Fruit fly (Drosophila melanogaster): ENCODE measurements around the gene Atg4a.
A peak's percentile ranks its signal among the peaks of the same experiment; 100 is the strongest.

The Atg4a gene

dm6 chr2L:1062473-1063363, 18.0 kb upstream of the Atg4a start (continued):
- TF ChIP-seq NC2α (GFP tag; optimal IDR thresholded peaks at IDR 0.05), result no peak
- TF ChIP-seq D19A (tag; optimal IDR thresholded peaks at IDR 0.05), result peak; percentile 22
- peak; percentile 43 for TF ChIP-seq CG6254 (GFP tag; optimal IDR thresholded peaks at IDR 0.05)
- TF ChIP-seq E2f1 (GFP tag; IDR thresholded peaks at IDR 0.05), result peak; percentile 32; the same call in 1 of the 2 replicates
- peak; percentile 52 for TF ChIP-seq CG11504 (tag; optimal IDR thresholded peaks at IDR 0.05)
- TF ChIP-seq Awh (GFP tag; IDR thresholded peaks at IDR 0.05), result 0 out of 2 replicates have a peak, but pooled peaks have one; percentile 39
- TF ChIP-seq CG14667 (GFP tag; IDR thresholded peaks at IDR 0.05), result no peak
- TF ChIP-seq CG7357 (GFP tag; IDR thresholded peaks at IDR 0.05), result peak; percentile 8; the same call in 1 of the 3 replicates
- TF ChIP-seq Trl (optimal IDR thresholded peaks at IDR 0.05), result no peak
- peak; percentile 28 for TF ChIP-seq Trl (GFP tag; optimal IDR thresholded peaks at IDR 0.05)
- no peak for TF ChIP-seq fd3F (GFP tag; optimal IDR thresholded peaks at IDR 0.05)
- no peak for TF ChIP-seq CG10147 (GFP tag; optimal IDR thresholded peaks at IDR 0.05)
- TF ChIP-seq fu2 (GFP tag; optimal IDR thresholded peaks at IDR 0.05), result no peak
- no peak for TF ChIP-seq cwo (GFP tag; optimal IDR thresholded peaks at IDR 0.05)
- TF ChIP-seq Antp (GFP tag; optimal IDR thresholded peaks at IDR 0.05), result peak; percentile 17
- no peak for TF ChIP-seq wek (GFP tag; optimal IDR thresholded peaks at IDR 0.05)
- TF ChIP-seq CG4617 (GFP tag; optimal IDR thresholded peaks at IDR 0.05; ENCODE audit: borderline replicate concordance), result no peak
- peak; percentile 32; the same call in 1 of the 2 replicates for TF ChIP-seq sisA (GFP tag; IDR thresholded peaks at IDR 0.05)
- peak; percentile 38; the same call in 1 of the 2 replicates for TF ChIP-seq CG6689 (GFP tag; IDR thresholded peaks at IDR 0.05)
- TF ChIP-seq CG7928 (GFP tag; optimal IDR thresholded peaks at IDR 0.05), result no peak
- no peak for TF ChIP-seq so (GFP tag; IDR thresholded peaks at IDR 0.05)
- peak; percentile 76 for TF ChIP-seq CG17361 (GFP tag; IDR thresholded peaks at IDR 0.05)
- no peak for TF ChIP-seq Hmr (GFP tag; optimal IDR thresholded peaks at IDR 0.05)
- peak; percentile 49 for TF ChIP-seq CG18599 (GFP tag; optimal IDR thresholded peaks at IDR 0.05)
- no peak for TF ChIP-seq fd64A (GFP tag; optimal IDR thresholded peaks at IDR 0.05)
- TF ChIP-seq CG9876 (GFP tag; optimal IDR thresholded peaks at IDR 0.05), result no peak
- no peak; the same call in 1 of the 2 replicates for TF ChIP-seq peb (GFP tag; IDR thresholded peaks at IDR 0.05)
- no peak for TF ChIP-seq ems (GFP tag; optimal IDR thresholded peaks at IDR 0.05)
- no peak for TF ChIP-seq CG1233 (GFP tag; optimal IDR thresholded peaks at IDR 0.05)
- peak; percentile 73 for TF ChIP-seq CG2712 (tag; optimal IDR thresholded peaks at IDR 0.05)
- no peak for TF ChIP-seq run (tag; optimal IDR thresholded peaks at IDR 0.05)
- TF ChIP-seq jing (GFP tag; optimal IDR thresholded peaks at IDR 0.05), result peak; percentile 15
- no peak for TF ChIP-seq ERR (GFP tag; optimal IDR thresholded peaks at IDR 0.05)
- TF ChIP-seq fd102C (GFP tag; optimal IDR thresholded peaks at IDR 0.05), result peak; percentile 39
- no peak for TF ChIP-seq zen2 (GFP tag; IDR thresholded peaks at IDR 0.05; ENCODE audit: partially characterized antibody)
- no peak for TF ChIP-seq CG15601 (tag; optimal IDR thresholded peaks at IDR 0.05)
- no peak for TF ChIP-seq shn (GFP tag; optimal IDR thresholded peaks at IDR 0.05)
- TF ChIP-seq Hand (GFP tag; optimal IDR thresholded peaks at IDR 0.05), result no peak
- peak; percentile 36; the same call in 1 of the 3 replicates for TF ChIP-seq row (GFP tag; IDR thresholded peaks at IDR 0.05)
- TF ChIP-seq NFAT (GFP tag; IDR thresholded peaks at IDR 0.05), result no peak
- peak; percentile 36 for TF ChIP-seq CG12219 (GFP tag; optimal IDR thresholded peaks at IDR 0.05)
- no peak for TF ChIP-seq en (GFP tag; optimal IDR thresholded peaks at IDR 0.05)
- TF ChIP-seq chinmo (GFP tag; IDR thresholded peaks at IDR 0.05; ENCODE audit: partially characterized antibody), result no peak
- TF ChIP-seq CG8089 (GFP tag; optimal IDR thresholded peaks at IDR 0.05), result peak; percentile 52
- TF ChIP-seq Fer2 (tag; optimal IDR thresholded peaks at IDR 0.05), result no peak
- peak; percentile 34 for TF ChIP-seq Blimp-1 (GFP tag; optimal IDR thresholded peaks at IDR 0.05)
- TF ChIP-seq aop (GFP tag; IDR thresholded peaks at IDR 0.05), result no peak
- TF ChIP-seq CG5180 (GFP tag; optimal IDR thresholded peaks at IDR 0.05), result no peak

Measured in whole organism, embryonic.